Worm (Caenorhabditis elegans): ENCODE measurements around the gene F10E7.5.

The F10E7.5 gene

ce11 chrII:7154711-7155110 is 42.9 kb downstream of the F10E7.5 start:
- TF ChIP-seq hmbx-1 (tag; optimal IDR thresholded peaks at IDR 0.05), result no peak
- no peak for TF ChIP-seq ceh-36 (tag; optimal IDR thresholded peaks at IDR 0.05)
- TF ChIP-seq aly-1 (tag; optimal IDR thresholded peaks at IDR 0.05), result peak; percentile 38
- TF ChIP-seq sea-1 (GFP tag; conservative IDR thresholded peaks at IDR 0.05), result no peak
- TF ChIP-seq flt-1 (GFP tag; IDR thresholded peaks at IDR 0.05), result no peak

DNA sequence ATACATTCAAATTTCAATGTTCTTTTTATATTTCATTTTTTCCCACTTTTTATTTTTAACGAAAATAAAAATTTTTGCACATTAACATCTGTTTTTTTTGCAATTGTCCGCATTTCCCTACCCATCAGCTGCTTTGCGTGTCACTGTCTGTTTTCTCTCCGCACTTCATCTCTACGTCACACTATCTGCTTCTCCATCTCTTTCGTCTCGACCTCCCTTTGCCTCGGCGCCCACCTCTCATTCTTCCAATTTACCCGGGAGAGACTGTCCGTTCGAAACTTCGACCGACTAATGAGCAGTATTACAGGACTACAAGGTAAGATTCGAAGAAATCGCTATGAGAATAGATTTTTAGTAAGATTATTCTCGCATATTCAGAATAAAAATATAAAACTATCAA is 43.6 kb downstream of the F10E7.5 start, which contains the start of gene C27H5.2:
Gene C27H5.2, plus strand, starts transcription at position 190 of the 400 bp plus-strand sequence.
- TF ChIP-seq tra-4 (tag; optimal IDR thresholded peaks at IDR 0.05) (no peak), flt-1 (GFP tag; IDR thresholded peaks at IDR 0.05) (no peak), pes-1 (GFP tag; IDR thresholded peaks at IDR 0.05) (no peak), hmbx-1 (tag; optimal IDR thresholded peaks at IDR 0.05) (no peak), F13C5.2 (tag; optimal IDR thresholded peaks at IDR 0.05) (no peak), hmg-4 (GFP tag; optimal IDR thresholded peaks at IDR 0.05) (no peak), sea-1 (GFP tag; conservative IDR thresholded peaks at IDR 0.05) (no peak), ets-7 (tag; optimal IDR thresholded peaks at IDR 0.05) (no peak), ama-1 (optimal IDR thresholded peaks at IDR 0.05) (no peak), aly-1 (tag; optimal IDR thresholded peaks at IDR 0.05) (no peak), tbx-11 (GFP tag; IDR thresholded peaks at IDR 0.05) (no peak), ceh-13 (GFP tag; optimal IDR thresholded peaks at IDR 0.05) (no peak), B0310.2 (tag; optimal IDR thresholded peaks at IDR 0.05) (no peak), tbx-37 (GFP tag; conservative IDR thresholded peaks at IDR 0.05) (no peak), hnd-1 (tag; optimal IDR thresholded peaks at IDR 0.05) (no peak), scrt-1 (GFP tag; IDR thresholded peaks at IDR 0.05) (no peak)

- TF ChIP-seq pes-1 (GFP tag; IDR thresholded peaks at IDR 0.05), result no peak
- no peak for TF ChIP-seq ets-7 (tag; optimal IDR thresholded peaks at IDR 0.05)
- no peak for TF ChIP-seq hnd-1 (tag; optimal IDR thresholded peaks at IDR 0.05)
Measured at ce11 chrII:7157415-7157814, 45.6 kb downstream of the F10E7.5 start.

DNA sequence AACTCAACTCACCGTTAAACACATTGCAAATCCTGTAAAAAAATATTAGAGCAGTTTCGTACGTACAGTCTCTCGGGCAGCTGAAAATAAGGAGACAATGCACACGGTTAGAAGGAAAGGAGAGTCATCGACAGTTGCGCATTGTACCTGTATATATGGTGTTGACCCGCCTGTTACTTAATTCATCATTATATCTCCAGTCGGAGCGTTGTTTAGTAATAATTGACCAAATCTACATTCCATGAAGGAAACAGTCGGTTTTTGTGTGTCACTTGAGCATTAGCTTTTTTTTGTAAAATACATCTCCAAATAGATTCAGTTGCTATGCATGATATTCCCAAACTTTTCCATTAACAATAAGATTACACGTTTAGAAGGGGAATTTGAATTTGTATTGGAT is 49.7 kb downstream of the F10E7.5 start, which contains the start of gene C27H5.12:
Gene C27H5.12, minus strand, starts transcription at position 101 of the 400 bp plus-strand sequence.
- no peak for TF ChIP-seq hmbx-1 (tag; optimal IDR thresholded peaks at IDR 0.05)
- no peak for TF ChIP-seq flt-1 (GFP tag; IDR thresholded peaks at IDR 0.05)
- no peak for TF ChIP-seq hnd-1 (tag; optimal IDR thresholded peaks at IDR 0.05)
- TF ChIP-seq sea-1 (GFP tag; conservative IDR thresholded peaks at IDR 0.05), result no peak
- TF ChIP-seq tbx-37 (GFP tag; conservative IDR thresholded peaks at IDR 0.05), result no peak
- TF ChIP-seq ets-7 (tag; optimal IDR thresholded peaks at IDR 0.05), result no peak
- no peak for TF ChIP-seq pes-1 (GFP tag; IDR thresholded peaks at IDR 0.05)
- TF ChIP-seq F13C5.2 (tag; optimal IDR thresholded peaks at IDR 0.05), result no peak
- no peak for TF ChIP-seq tbx-11 (GFP tag; IDR thresholded peaks at IDR 0.05)
- TF ChIP-seq ceh-36 (tag; optimal IDR thresholded peaks at IDR 0.05), result no peak
- no peak for TF ChIP-seq tra-4 (tag; optimal IDR thresholded peaks at IDR 0.05)
- no peak for TF ChIP-seq B0310.2 (tag; optimal IDR thresholded peaks at IDR 0.05)
- TF ChIP-seq ceh-13 (GFP tag; optimal IDR thresholded peaks at IDR 0.05), result no peak

Data from whole organism, early embryonic.